Fruit fly (Drosophila melanogaster) whole organism, adult: ENCODE measurements around the gene CG17271.

Source experiments
- CG11617 ChIP-seq: fragments of 200-800 bp; sonication (Bioruptor generic); optimal IDR thresholded peaks from 2 replicates; lab custom pipeline; 2017; ENCODE audit warnings: mild to moderate bottlenecking, missing biosample characterization, missing genetic modification reagents, missing genetic modification characterization
- CG14711 ChIP-seq: fragments of 200-800 bp; sonication (Bioruptor generic); optimal IDR thresholded peaks from 2 replicates; lab custom pipeline; 2018; ENCODE audit warnings: missing biosample characterization, mild to moderate bottlenecking, missing genetic modification characterization, moderate library complexity
- CG5204 ChIP-seq: fragments of 200-800 bp; sonication (Bioruptor generic); optimal IDR thresholded peaks from 2 replicates; lab custom pipeline; 2016; ENCODE audit warnings: missing biosample characterization, missing genetic modification characterization
- Clk ChIP-seq: fragments of 200-800 bp; sonication (Bioruptor generic); optimal IDR thresholded peaks from 2 replicates; lab custom pipeline; 2017; ENCODE audit warnings: missing biosample characterization, missing genetic modification characterization
- Crg-1 ChIP-seq: fragments of 200-800 bp; sonication (Bioruptor generic); optimal IDR thresholded peaks from 2 replicates; lab custom pipeline; 2016; ENCODE audit warnings: missing biosample characterization, missing genetic modification characterization
- Hr96 ChIP-seq: fragments of 200-800 bp; sonication (Bioruptor generic); optimal IDR thresholded peaks from 2 replicates; lab custom pipeline; 2016; ENCODE audit warnings: missing biosample characterization, missing genetic modification characterization
- bab1 ChIP-seq: fragments of 200-800 bp; sonication (Bioruptor generic); optimal IDR thresholded peaks from 3 replicates; lab custom pipeline; 2019; ENCODE audit warnings: missing biosample characterization, mild to moderate bottlenecking, missing genetic modification characterization, moderate library complexity
- kay ChIP-seq: fragments of 200-800 bp; sonication (Bioruptor generic); peaks from one replicate; lab custom pipeline; 2016; ENCODE audit warnings: missing biosample characterization, missing genetic modification characterization, borderline replicate concordance
- tj ChIP-seq: fragments of 200-800 bp; sonication (Bioruptor generic); optimal IDR thresholded peaks from 3 replicates; lab custom pipeline; 2017; ENCODE audit warnings: missing biosample characterization, mild to moderate bottlenecking, missing genetic modification characterization, moderate library complexity

DNA sequence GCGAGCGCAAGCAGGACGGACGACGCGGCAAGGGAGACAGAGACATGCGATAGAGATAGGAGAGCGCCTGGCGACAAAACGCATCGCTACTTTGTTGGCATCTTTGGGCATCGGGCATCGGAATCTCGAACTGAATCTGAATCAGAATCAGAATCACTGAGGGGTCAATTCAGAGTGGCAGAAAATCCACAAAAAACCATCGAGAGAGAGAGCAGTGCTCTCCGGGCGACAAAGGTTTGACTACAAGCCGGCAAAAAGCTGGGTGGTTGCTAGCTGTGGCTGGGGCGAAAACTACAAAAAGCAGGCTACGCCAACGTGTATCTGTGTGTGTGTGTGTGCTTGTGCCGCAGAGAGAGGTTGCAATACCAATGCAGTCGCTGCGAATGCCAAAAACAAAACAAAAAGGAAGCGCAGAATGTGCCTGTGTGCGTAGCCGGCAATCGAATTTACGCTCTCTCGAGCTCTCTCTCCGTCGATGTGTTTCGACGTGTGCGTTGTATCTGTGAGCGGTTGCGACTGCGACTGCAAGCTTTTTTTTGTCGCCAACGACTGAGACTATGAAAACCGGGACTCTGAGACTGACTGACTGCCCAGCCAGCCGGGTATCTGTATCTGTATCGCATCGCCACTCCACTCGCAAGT lies 43.2 kb downstream of the CG17271 start:
- TF ChIP-seq CG5204: peak; percentile 77
- TF ChIP-seq Clk (GFP tag; lab: Kevin White, UChicago): peak; percentile 99
- peak; percentile 98 for TF ChIP-seq CG11617
- peak; percentile 77 for TF ChIP-seq CG14711
- peak; percentile 91 for TF ChIP-seq Hr96 (GFP tag; lab: Kevin White, UChicago)
- TF ChIP-seq Crg-1 (GFP tag; lab: Kevin White, UChicago): peak; percentile 46
- peak; percentile 100 for TF ChIP-seq bab1 (GFP tag; lab: Kevin White, UChicago)
- TF ChIP-seq kay (GFP tag; lab: Kevin White, UChicago): peak; percentile 100
- peak; percentile 94 for TF ChIP-seq tj
